Worm (Caenorhabditis elegans) whole organism, L4 larva: Measurements from ENCODE around the gene K10H10.5.

Source experiments
- D1046.2 ChIP-seq: fragments of 200-800 bp; sonication (Bioruptor generic); IDR thresholded peaks from 2 replicates; pipeline ENCODE4 v1.3.6; 2022; ENCODE audit warnings: missing genetic modification characterization, missing compliant biosample characterization
- F10B5.3 ChIP-seq: sonication (generic microtip); optimal IDR thresholded peaks from 2 replicates; lab custom pipeline; 2016; ENCODE audit warnings: mild to moderate bottlenecking, missing genetic modification characterization, missing compliant biosample characterization
- T20F7.1 ChIP-seq: fragments of 200-800 bp; sonication (Bioruptor generic); optimal IDR thresholded peaks from 2 replicates; lab custom pipeline; 2018; ENCODE audit warnings: mild to moderate bottlenecking, missing genetic modification characterization, missing compliant biosample characterization
- Y48G9A.11 ChIP-seq: fragments of 200-800 bp; sonication (Bioruptor generic); IDR thresholded peaks from 2 replicates; pipeline ENCODE4 v1.3.6; 2022; ENCODE audit warnings: missing genetic modification reagents, missing genetic modification characterization, missing compliant biosample characterization
- Y5F2A.4 ChIP-seq: fragments of 200-800 bp; sonication (Bioruptor generic); optimal IDR thresholded peaks from 2 replicates; lab custom pipeline; 2018; ENCODE audit warnings: mild to moderate bottlenecking, missing genetic modification characterization, missing compliant biosample characterization
- ZK337.2 ChIP-seq: fragments of 200-800 bp; sonication (Bioruptor generic); IDR thresholded peaks from 2 replicates; pipeline ENCODE4 v1.3.6; 2022; ENCODE audit warnings: missing genetic modification reagents, missing genetic modification characterization, missing compliant biosample characterization
- ZK546.5 ChIP-seq, 2 experiments: sonication (generic microtip); optimal IDR thresholded peaks; 2 replicates each; lab custom pipeline; 2017; ENCODE audit warnings: missing biosample characterization in 2 of 2, missing genetic modification characterization in 2 of 2
- aly-2 ChIP-seq: sonication (generic microtip); optimal IDR thresholded peaks from 2 replicates; lab custom pipeline; 2018; ENCODE audit warnings: missing biosample characterization, missing genetic modification characterization
- arid-1 ChIP-seq: fragments of 200-800 bp; sonication (Bioruptor generic); conservative IDR thresholded peaks from 2 replicates; pipeline ENCODE4 v1.3.6; 2022; ENCODE audit warnings: missing genetic modification reagents, missing genetic modification characterization, missing compliant biosample characterization
- attf-4 ChIP-seq: sonication (generic microtip); optimal IDR thresholded peaks from 3 replicates; lab custom pipeline; 2017; ENCODE audit warnings: missing biosample characterization, missing genetic modification characterization
- ceh-32 ChIP-seq: sonication (generic microtip); optimal IDR thresholded peaks from 2 replicates; lab custom pipeline; 2016; ENCODE audit warnings: mild to moderate bottlenecking, missing genetic modification characterization, missing compliant biosample characterization; ENCODE audit not compliant: poor library complexity
- ceh-44 ChIP-seq: fragments of 200-800 bp; sonication (Bioruptor generic); IDR thresholded peaks from 2 replicates; pipeline ENCODE4 v1.3.6; 2022; ENCODE audit warnings: missing genetic modification reagents, missing genetic modification characterization, missing compliant biosample characterization
- ceh-62 ChIP-seq: sonication (generic microtip); optimal IDR thresholded peaks from 2 replicates; lab custom pipeline; 2017; ENCODE audit warnings: missing biosample characterization, missing genetic modification characterization
- ces-1 ChIP-seq: fragments of 150-350 bp; sonication (generic microtip); optimal IDR thresholded peaks from 4 replicates; lab custom pipeline; 2014; ENCODE audit warnings: missing biosample characterization, missing genetic modification reagents, missing genetic modification characterization
- duxl-1 ChIP-seq: sonication (generic microtip); optimal IDR thresholded peaks from 2 replicates; lab custom pipeline; 2016; ENCODE audit warnings: mild to moderate bottlenecking, missing genetic modification characterization, moderate library complexity, missing compliant biosample characterization; ENCODE audit not compliant: poor library complexity
- dve-1 ChIP-seq: sonication (generic microtip); optimal IDR thresholded peaks from 2 replicates; lab custom pipeline; 2017; ENCODE audit warnings: antibody characterized with exemption, mild to moderate bottlenecking, missing genetic modification characterization, missing compliant biosample characterization; ENCODE audit not compliant: insufficient read depth
- egl-43 ChIP-seq: fragments of 200-800 bp; sonication (Bioruptor generic); IDR thresholded peaks from 2 replicates; pipeline ENCODE4 v1.3.6; 2022; ENCODE audit warnings: missing genetic modification reagents, missing genetic modification characterization, missing compliant biosample characterization
- gei-8 ChIP-seq: fragments of 200-800 bp; sonication (Bioruptor generic); optimal IDR thresholded peaks from 2 replicates; lab custom pipeline; 2018; ENCODE audit warnings: mild to moderate bottlenecking, missing genetic modification characterization, missing compliant biosample characterization
- hlh-11 ChIP-seq: fragments of 200-800 bp; sonication (Bioruptor generic); optimal IDR thresholded peaks from 2 replicates; lab custom pipeline; 2018; ENCODE audit warnings: mild to moderate bottlenecking, missing genetic modification characterization, missing compliant biosample characterization
- lin-1 ChIP-seq: fragments of 200-800 bp; sonication (Bioruptor generic); IDR thresholded peaks from 2 replicates; pipeline ENCODE4 v1.3.6; 2022; ENCODE audit warnings: missing genetic modification reagents, missing genetic modification characterization, missing compliant biosample characterization
- lir-3 ChIP-seq: sonication (generic microtip); optimal IDR thresholded peaks from 2 replicates; lab custom pipeline; 2016; ENCODE audit warnings: mild to moderate bottlenecking, missing genetic modification characterization, missing compliant biosample characterization
- mdl-1 ChIP-seq, 2 experiments: fragments of 150-350 bp in 1 of 2; sonication (generic microtip) in 1 of 2; optimal IDR thresholded peaks; 2 replicates each; lab custom pipeline; 2014 to 2017; ENCODE audit warnings: missing biosample characterization in 2 of 2, missing genetic modification characterization in 2 of 2
- mes-2 ChIP-seq: sonication (generic microtip); optimal IDR thresholded peaks from 2 replicates; lab custom pipeline; 2016; ENCODE audit warnings: missing genotype, mild to moderate bottlenecking, missing genetic modification characterization, missing compliant biosample characterization; ENCODE audit not compliant: poor library complexity, severe bottlenecking
- nhr-10 ChIP-seq: fragments of 150-350 bp; optimal IDR thresholded peaks from 2 replicates; lab custom pipeline; 2014; ENCODE audit warnings: missing biosample characterization, missing genetic modification characterization
- nhr-111 ChIP-seq: fragments of 200-800 bp; sonication (Bioruptor generic); optimal IDR thresholded peaks from 2 replicates; lab custom pipeline; 2018; ENCODE audit warnings: mild to moderate bottlenecking, missing genetic modification characterization, missing compliant biosample characterization
- nhr-237 ChIP-seq: sonication (generic microtip); optimal IDR thresholded peaks from 2 replicates; lab custom pipeline; 2017; ENCODE audit warnings: missing biosample characterization, missing genetic modification characterization
- nhr-6 ChIP-seq: fragments of 150-350 bp; optimal IDR thresholded peaks from 2 replicates; lab custom pipeline; 2014; ENCODE audit warnings: missing biosample characterization, missing genetic modification characterization
- nhr-76 ChIP-seq: fragments of 150-350 bp; optimal IDR thresholded peaks from 2 replicates; lab custom pipeline; 2014; ENCODE audit warnings: missing biosample characterization, missing genetic modification characterization
- pqm-1 ChIP-seq: sonication (generic microtip); optimal IDR thresholded peaks from 2 replicates; lab custom pipeline; 2017; ENCODE audit warnings: missing biosample characterization, missing genetic modification characterization
- set-16 ChIP-seq: fragments of 200-800 bp; sonication (Bioruptor generic); IDR thresholded peaks from 2 replicates; pipeline ENCODE4 v1.3.6; 2022; ENCODE audit warnings: missing genetic modification reagents, missing genetic modification characterization, missing compliant biosample characterization
- skn-1 ChIP-seq: fragments of 150-350 bp; optimal IDR thresholded peaks from 2 replicates; lab custom pipeline; 2014; ENCODE audit warnings: missing biosample characterization, missing genetic modification characterization
- snpc-4 ChIP-seq: fragments of 150-350 bp; optimal IDR thresholded peaks from 2 replicates; lab custom pipeline; 2014; ENCODE audit warnings: missing biosample characterization, missing genetic modification characterization
- tra-1 ChIP-seq: fragments of 200-800 bp; sonication (Bioruptor generic); IDR thresholded peaks from 2 replicates; pipeline ENCODE4 v1.3.6; 2022; ENCODE audit warnings: missing genetic modification reagents, missing genetic modification characterization, missing compliant biosample characterization
- unc-130 ChIP-seq: sonication (generic microtip); optimal IDR thresholded peaks from 2 replicates; lab custom pipeline; 2016; ENCODE audit warnings: missing genetic modification reagents, missing genetic modification characterization, missing compliant biosample characterization
- unc-62 ChIP-seq, 3 experiments: fragments of 150-350 bp in 1 of 3; sonication (generic microtip); optimal IDR thresholded peaks in 2 of 3; peaks in 1 of 3; 1 replicate in 1 of 3; 2 replicates in 2 of 3; lab custom pipeline; 2014 to 2017; ENCODE audit warnings: missing biosample characterization in 3 of 3, missing genetic modification characterization in 3 of 3, missing genetic modification reagents in 3 of 3, missing genotype in 1 of 3
- zag-1 ChIP-seq: fragments of 150-350 bp; optimal IDR thresholded peaks from 2 replicates; lab custom pipeline; 2014; ENCODE audit warnings: missing biosample characterization, missing genetic modification characterization
- zfp-3 ChIP-seq: fragments of 200-800 bp; sonication (Bioruptor generic); conservative IDR thresholded peaks from 2 replicates; pipeline ENCODE4 v1.3.6; 2022; ENCODE audit warnings: missing genetic modification reagents, missing genetic modification characterization, missing compliant biosample characterization
- ztf-11 ChIP-seq: fragments of 150-350 bp; optimal IDR thresholded peaks from 2 replicates; lab custom pipeline; 2014; ENCODE audit warnings: missing biosample characterization, missing genetic modification characterization

The K10H10.5 gene

ce11 chrII:14510162-14510561 lies 8.6 kb downstream of the K10H10.5 start:
- TF ChIP-seq F10B5.3 (tag; lab: Kevin White, UChicago) (no peak), arid-1 (no peak), D1046.2 (GFP tag; lab: Robert Waterston, UW) (no peak), attf-4 (tag; lab: Kevin White, UChicago) (no peak), Y48G9A.11 (GFP tag; lab: Robert Waterston, UW) (no peak), dve-1 (tag; lab: Kevin White, UChicago) (peak; percentile 15), ceh-62 (tag; lab: Kevin White, UChicago) (no peak), pqm-1 (tag; lab: Kevin White, UChicago) (peak; percentile 62)

- TF ChIP-seq ZK337.2 (GFP tag; lab: Robert Waterston, UW) (no peak), mes-2 (tag; lab: Kevin White, UChicago) (no peak), lin-1 (GFP tag; lab: Robert Waterston, UW) (no peak), ceh-44 (GFP tag; lab: Robert Waterston, UW) (no peak), lir-3 (no peak), mdl-1 (tag; optimal IDR thresholded peaks at IDR 0.05; lab: Kevin White, UChicago) (no peak), ceh-32 (tag; lab: Kevin White, UChicago) (no peak), unc-62 (GFP tag; optimal IDR thresholded peaks at IDR 0.05 in 1 of 2; lab: Kevin White, UChicago) (no peak), unc-62 (tag; optimal IDR thresholded peaks at IDR 0.05; lab: Kevin White, UChicago) (no peak), duxl-1 (tag; lab: Kevin White, UChicago) (no peak), hlh-11 (tag; lab: Kevin White, UChicago) (no peak), Y5F2A.4 (no peak), set-16 (GFP tag; lab: Robert Waterston, UW) (no peak), T20F7.1 (no peak), ces-1 (no peak), zfp-3 (GFP tag; lab: Robert Waterston, UW) (no peak), arid-1 (no peak), nhr-76 (tag; lab: Kevin White, UChicago) (no peak), pqm-1 (tag; lab: Kevin White, UChicago) (no peak), aly-2 (tag; lab: Kevin White, UChicago) (no peak), egl-43 (GFP tag; lab: Robert Waterston, UW) (no peak)
Measured at ce11 chrII:14511189-14511588, 9.6 kb downstream of the K10H10.5 start, which contains the start of gene K10H10.13. Gene K10H10.13, minus strand, starts transcription at chrII:14511289.

- TF ChIP-seq aly-2 (tag; lab: Kevin White, UChicago), result no peak
- TF ChIP-seq unc-130, result no peak
- TF ChIP-seq gei-8, result no peak
- TF ChIP-seq nhr-10 (tag; lab: Kevin White, UChicago), result no peak
Measured at ce11 chrII:14515017-14515416, 13.5 kb downstream of the K10H10.5 start, which contains the start of gene K10H10.9. Gene K10H10.9, minus strand, starts transcription at chrII:14515117.

ce11 chrII:14522037-14522436 lies 20.5 kb downstream of the K10H10.5 start, which contains the start of gene btb-19:
Gene btb-19, minus strand, starts transcription at chrII:14522137.
- TF ChIP-seq skn-1 (tag; lab: Kevin White, UChicago) (no peak), ztf-11 (tag; lab: Kevin White, UChicago) (no peak), mdl-1 (tag; optimal IDR thresholded peaks at IDR 0.05; lab: Kevin White, UChicago) (no peak), set-16 (GFP tag; lab: Robert Waterston, UW) (no peak), D1046.2 (GFP tag; lab: Robert Waterston, UW) (no peak), snpc-4 (tag; lab: Kevin White, UChicago) (no peak), tra-1 (GFP tag; lab: Robert Waterston, UW) (no peak), ceh-44 (GFP tag; lab: Robert Waterston, UW) (no peak), ZK546.5 (tag; optimal IDR thresholded peaks at IDR 0.05; lab: Kevin White, UChicago) (no peak), nhr-6 (tag; lab: Kevin White, UChicago) (no peak), nhr-237 (tag; lab: Kevin White, UChicago) (no peak), Y5F2A.4 (no peak), nhr-111 (no peak), zag-1 (no peak)
